Fruit fly (Drosophila melanogaster): ENCODE data around the gene CG13005.
A peak's percentile ranks its signal among the peaks of the same experiment; 100 is the strongest.

The CG13005 gene

DNA sequence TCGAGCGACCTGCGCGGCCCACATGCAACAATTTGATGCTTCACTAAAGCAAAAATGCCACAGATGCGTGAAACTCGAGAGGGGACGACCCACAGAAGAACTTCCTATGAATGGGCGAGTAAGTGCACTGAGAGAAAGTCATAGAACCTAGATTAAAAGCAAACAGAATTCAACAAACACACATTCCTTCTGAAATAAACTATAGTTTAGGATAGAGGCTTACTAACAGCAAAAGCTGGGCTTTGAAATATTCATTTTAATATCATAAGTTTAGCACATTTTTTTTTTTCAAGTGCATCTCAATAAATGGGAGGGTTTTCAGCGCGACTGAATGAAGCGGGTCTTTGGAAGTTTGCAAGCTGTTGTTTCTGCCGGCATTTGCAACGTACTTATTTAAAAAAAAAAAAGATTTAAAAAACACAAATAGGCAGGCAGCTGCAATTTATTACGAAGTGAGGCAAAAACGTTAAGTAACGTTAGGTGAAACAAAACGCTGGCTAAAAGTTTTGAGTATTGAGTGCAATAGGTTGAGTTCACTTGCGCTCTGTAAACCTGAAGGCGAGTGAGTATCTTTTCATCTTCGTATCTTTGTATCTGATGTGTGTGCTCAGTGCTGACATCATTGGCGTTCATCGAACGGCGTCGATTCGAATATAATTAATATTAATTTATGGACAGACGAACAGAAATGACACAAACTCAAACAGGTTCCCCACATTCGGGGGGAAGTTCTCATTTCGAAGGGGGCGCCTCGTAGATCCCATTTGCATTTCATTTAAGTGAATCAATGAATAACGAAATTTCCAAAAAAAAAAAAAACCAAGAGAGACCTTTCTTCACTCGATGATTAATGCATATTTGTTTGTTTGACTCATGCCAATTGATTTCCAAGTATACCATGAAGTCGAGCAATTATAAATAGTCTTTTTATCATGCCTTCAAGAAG, 30.3 kb upstream of the CG13005 start (continued):
- TF ChIP-seq vfl (GFP tag; optimal IDR thresholded peaks at IDR 0.05): no peak
- TF ChIP-seq Ada2b (GFP tag; IDR thresholded peaks at IDR 0.05): peak; percentile 62
- peak; percentile 67 for TF ChIP-seq Antp (GFP tag; optimal IDR thresholded peaks at IDR 0.05)
- no peak for TF ChIP-seq TFAM (GFP tag; optimal IDR thresholded peaks at IDR 0.05)
- TF ChIP-seq sim (GFP tag; IDR thresholded peaks at IDR 0.05): peak; percentile 48; the same call in 1 of the 2 replicates
- peak; percentile 58 for TF ChIP-seq CG5245 (GFP tag; optimal IDR thresholded peaks at IDR 0.05)
- peak; percentile 56 for TF ChIP-seq HLH3B (GFP tag; IDR thresholded peaks at IDR 0.05)
- peak; percentile 65; the same call in 1 of the 2 replicates for TF ChIP-seq sens-2 (GFP tag; IDR thresholded peaks at IDR 0.05)
- no peak for TF ChIP-seq Scr (GFP tag; IDR thresholded peaks at IDR 0.05; ENCODE audit: partially characterized antibody)
- TF ChIP-seq salm (tag; optimal IDR thresholded peaks at IDR 0.05): no peak
- TF ChIP-seq CG17568 (GFP tag; optimal IDR thresholded peaks at IDR 0.05): no peak
- peak; percentile 59 for TF ChIP-seq CG1024 (GFP tag; IDR thresholded peaks at IDR 0.05)
- peak; percentile 59; the same call in 1 of the 2 replicates for TF ChIP-seq ap (GFP tag; IDR thresholded peaks at IDR 0.05)
- TF ChIP-seq H2.0 (GFP tag; IDR thresholded peaks at IDR 0.05): peak; percentile 53; the same call in 1 of the 2 replicates
- no peak for TF ChIP-seq CG13296 (GFP tag; optimal IDR thresholded peaks at IDR 0.05)
- 0 out of 3 replicates have a peak, but pooled peaks have one; percentile 16 for TF ChIP-seq Mrtf (GFP tag; IDR thresholded peaks at IDR 0.05)
- TF ChIP-seq Xbp1 (GFP tag; optimal IDR thresholded peaks at IDR 0.05): peak; percentile 38
- no peak for TF ChIP-seq HLH54F (GFP tag; optimal IDR thresholded peaks at IDR 0.05)
- no peak for TF ChIP-seq Adf1 (GFP tag; IDR thresholded peaks at IDR 0.05)
- TF ChIP-seq tin (GFP tag; optimal IDR thresholded peaks at IDR 0.05): peak; percentile 69
- peak; percentile 67 for TF ChIP-seq tap (tag; optimal IDR thresholded peaks at IDR 0.05)
- peak; percentile 41 for TF ChIP-seq zf30C (GFP tag; optimal IDR thresholded peaks at IDR 0.05)
- TF ChIP-seq CG12769 (tag; optimal IDR thresholded peaks at IDR 0.05): no peak
- peak; percentile 75 for TF ChIP-seq gcm (GFP tag; optimal IDR thresholded peaks at IDR 0.05)
- no peak for TF ChIP-seq HLH4C (GFP tag; IDR thresholded peaks at IDR 0.05; ENCODE audit: partially characterized antibody)
- TF ChIP-seq CG11247 (GFP tag; IDR thresholded peaks at IDR 0.05): peak; percentile 49; the same call in 1 of the 2 replicates
- TF ChIP-seq zfh2 (GFP tag; optimal IDR thresholded peaks at IDR 0.05): no peak
- no peak for TF ChIP-seq disco-r (GFP tag; optimal IDR thresholded peaks at IDR 0.05)
- no peak for TF ChIP-seq CG7963 (GFP tag; IDR thresholded peaks at IDR 0.05; ENCODE audit: partially characterized antibody)
- TF ChIP-seq rib (GFP tag; IDR thresholded peaks at IDR 0.05): no peak
- TF ChIP-seq CG9437 (GFP tag; optimal IDR thresholded peaks at IDR 0.05): peak; percentile 5
- no peak for TF ChIP-seq CG2120 (GFP tag; optimal IDR thresholded peaks at IDR 0.05)
- TF ChIP-seq Sry-β (GFP tag; optimal IDR thresholded peaks at IDR 0.05): no peak
- TF ChIP-seq CG9727 (GFP tag; optimal IDR thresholded peaks at IDR 0.05): peak; percentile 71
- peak; percentile 50; the same call in 1 of the 2 replicates for TF ChIP-seq CG4360 (GFP tag; IDR thresholded peaks at IDR 0.05)
- peak; percentile 66 for TF ChIP-seq Spps (tag; optimal IDR thresholded peaks at IDR 0.05)
- TF ChIP-seq CG1233 (GFP tag; optimal IDR thresholded peaks at IDR 0.05): peak; percentile 17
- TF ChIP-seq wor (GFP tag; IDR thresholded peaks at IDR 0.05): 0 out of 2 replicates have a peak, but pooled peaks have one; percentile 13
- no peak for TF ChIP-seq sug (tag; optimal IDR thresholded peaks at IDR 0.05)
- TF ChIP-seq gsb-n (tag; optimal IDR thresholded peaks at IDR 0.05): peak; percentile 12
- TF ChIP-seq Pdp1 (GFP tag; optimal IDR thresholded peaks at IDR 0.05): peak; percentile 60 to 66
- peak; percentile 65 for TF ChIP-seq esg (GFP tag; conservative IDR thresholded peaks at IDR 0.05)
- TF ChIP-seq peb (GFP tag; IDR thresholded peaks at IDR 0.05): 0 out of 2 replicates have a peak, but pooled peaks have one; percentile 31
- TF ChIP-seq CG9876 (GFP tag; optimal IDR thresholded peaks at IDR 0.05): no peak
- no peak for TF ChIP-seq psq (GFP tag; optimal IDR thresholded peaks at IDR 0.05)
- TF ChIP-seq CG16779 (GFP tag; IDR thresholded peaks at IDR 0.05): no peak
- peak; percentile 42 for TF ChIP-seq lilli (GFP tag; optimal IDR thresholded peaks at IDR 0.05)
- TF ChIP-seq Deaf1 (tag; optimal IDR thresholded peaks at IDR 0.05): no peak
- no peak for TF ChIP-seq CG12299 (tag; optimal IDR thresholded peaks at IDR 0.05)

Data from whole organism, embryonic.